Worm (Caenorhabditis elegans): ENCODE results near the gene twf-2.

twf-2 gene

ce11 chrX:16440949-16441348 lies 5.0 kb upstream of the twf-2 start (continued):
- TF ChIP-seq snpc-3.4 (tag; optimal IDR thresholded peaks at IDR 0.05) (peak; percentile 23), sptf-2 (GFP tag; optimal IDR thresholded peaks at IDR 0.05) (no peak), Y95B8A.8 (GFP tag; IDR thresholded peaks at IDR 0.05) (no peak), mes-4 (tag; optimal IDR thresholded peaks at IDR 0.05) (no peak), F57A8.1 (GFP tag; optimal IDR thresholded peaks at IDR 0.05) (no peak), die-1 (tag; optimal IDR thresholded peaks at IDR 0.05) (peak; percentile 40), sdz-38 (tag; optimal IDR thresholded peaks at IDR 0.05) (no peak), mxl-1 (tag; optimal IDR thresholded peaks at IDR 0.05) (no peak), nhr-90 (tag; optimal IDR thresholded peaks at IDR 0.05) (peak; percentile 21), rpc-1 (optimal IDR thresholded peaks at IDR 0.05) (peak; percentile 65), rpc-1 (tag; optimal IDR thresholded peaks at IDR 0.05) (peak; percentile 86), bed-1 (GFP tag; IDR thresholded peaks at IDR 0.05) (no peak), ccch-3 (GFP tag; optimal IDR thresholded peaks at IDR 0.05) (no peak), ceh-79 (tag; optimal IDR thresholded peaks at IDR 0.05) (no peak), ceh-100 (GFP tag; IDR thresholded peaks at IDR 0.05) (no peak), lin-35 (GFP tag; optimal IDR thresholded peaks at IDR 0.05) (no peak), ceh-40 (GFP tag; IDR thresholded peaks at IDR 0.05) (no peak), lsy-27 (tag; optimal IDR thresholded peaks at IDR 0.05; ENCODE audit: borderline replicate concordance, insufficient read depth) (no peak), unc-130 (GFP tag; optimal IDR thresholded peaks at IDR 0.05) (no peak), ceh-58 (GFP tag; IDR thresholded peaks at IDR 0.05) (no peak), hrde-1 (tag; optimal IDR thresholded peaks at IDR 0.05; ENCODE audit: borderline replicate concordance) (no peak), aptf-3 (GFP tag; IDR thresholded peaks at IDR 0.05) (no peak), rcor-1 (GFP tag; IDR thresholded peaks at IDR 0.05) (no peak), lin-54 (GFP tag; optimal IDR thresholded peaks at IDR 0.05) (no peak), ceh-91 (GFP tag; IDR thresholded peaks at IDR 0.05) (no peak), F37B4.10 (GFP tag; IDR thresholded peaks at IDR 0.05) (no peak), bed-2 (GFP tag; IDR thresholded peaks at IDR 0.05) (no peak), lag-1 (GFP tag; IDR thresholded peaks at IDR 0.05) (no peak), ztf-3 (GFP tag; optimal IDR thresholded peaks at IDR 0.05) (no peak), T26A5.8 (tag; optimal IDR thresholded peaks at IDR 0.05) (no peak), tbp1 (GFP tag; optimal IDR thresholded peaks at IDR 0.05) (peak; percentile 81), let-607 (tag; optimal IDR thresholded peaks at IDR 0.05) (no peak), ama-1 (optimal IDR thresholded peaks at IDR 0.05) (no peak), ama-1 (GFP tag; optimal IDR thresholded peaks at IDR 0.05) (peak in 1 of 2 experiments; percentile 11), madf-8 (GFP tag; conservative IDR thresholded peaks at IDR 0.05) (no peak), snpc-1.3 (tag; optimal IDR thresholded peaks at IDR 0.05; ENCODE audit: insufficient read depth) (peak; percentile 50), T07F8.4 (tag; optimal IDR thresholded peaks at IDR 0.05) (no peak), hlh-12 (tag; optimal IDR thresholded peaks at IDR 0.05) (no peak), him-1 (tag; optimal IDR thresholded peaks at IDR 0.05) (no peak), let-526 (GFP tag; IDR thresholded peaks at IDR 0.05) (no peak)

ce11 chrX:16443657-16444056 lies 2.3 kb upstream of the twf-2 start:
- TF ChIP-seq F37B4.10 (GFP tag; IDR thresholded peaks at IDR 0.05) (no peak), mes-4 (tag; optimal IDR thresholded peaks at IDR 0.05) (no peak), Y67H2A.10 (GFP tag; conservative IDR thresholded peaks at IDR 0.05) (no peak), ztf-25 (GFP tag; IDR thresholded peaks at IDR 0.05) (no peak), ceh-91 (GFP tag; IDR thresholded peaks at IDR 0.05) (no peak), snpc-1.3 (tag; optimal IDR thresholded peaks at IDR 0.05; ENCODE audit: insufficient read depth) (no peak), madf-3 (GFP tag; IDR thresholded peaks at IDR 0.05) (no peak), snpc-3.4 (tag; optimal IDR thresholded peaks at IDR 0.05) (no peak), efl-1 (GFP tag; optimal IDR thresholded peaks at IDR 0.05) (no peak), C17E4.6 (GFP tag; IDR thresholded peaks at IDR 0.05) (no peak), ztf-26 (tag; optimal IDR thresholded peaks at IDR 0.05) (no peak), attf-5 (GFP tag; optimal IDR thresholded peaks at IDR 0.05) (no peak), nhr-179 (tag; optimal IDR thresholded peaks at IDR 0.05) (no peak), F52B5.7 (tag; optimal IDR thresholded peaks at IDR 0.05) (no peak)
